Worm (Caenorhabditis elegans): ENCODE results near the gene B0252.11.

The B0252.11 gene

ce11 chrII:6917710-6918109 lies at the start of gene B0252.11:
Gene B0252.11 (minus strand): TSS chrII:6917810.
- no peak for TF ChIP-seq efl-1 (optimal IDR thresholded peaks at IDR 0.05)
- peak in 1 of 2 experiments; percentile 85 for TF ChIP-seq efl-1 (GFP tag; optimal IDR thresholded peaks at IDR 0.05 in 1 of 2)
- TF ChIP-seq jun-1 (tag; optimal IDR thresholded peaks at IDR 0.05): no peak

ce11 chrII:6965573-6965972 lies 48.0 kb upstream of the B0252.11 start, which contains the start of gene tra-2:
Gene tra-2 (minus strand): TSS chrII:6965673.
- TF ChIP-seq lir-3 (tag; optimal IDR thresholded peaks at IDR 0.05; ENCODE audit: poor library complexity): no peak
- TF ChIP-seq nhr-85 (tag): no peak
- TF ChIP-seq nhr-12 (tag; optimal IDR thresholded peaks at IDR 0.05): no peak
- no peak for TF ChIP-seq grh-1 (GFP tag; IDR thresholded peaks at IDR 0.05)
- TF ChIP-seq tbx-2 (tag; optimal IDR thresholded peaks at IDR 0.05): no peak
- no peak for TF ChIP-seq ets-5 (GFP tag; IDR thresholded peaks at IDR 0.05)
- TF ChIP-seq unc-98 (GFP tag; IDR thresholded peaks at IDR 0.05): no peak
- TF ChIP-seq ceh-82 (tag; optimal IDR thresholded peaks at IDR 0.05): no peak
- TF ChIP-seq nhr-28 (tag; optimal IDR thresholded peaks at IDR 0.05): no peak
- no peak for TF ChIP-seq lin-15B (tag; optimal IDR thresholded peaks at IDR 0.05)
- no peak for TF ChIP-seq ama-1 (optimal IDR thresholded peaks at IDR 0.05)
- no peak for TF ChIP-seq dpl-1 (GFP tag; optimal IDR thresholded peaks at IDR 0.05)
- TF ChIP-seq skn-1 (tag; optimal IDR thresholded peaks at IDR 0.05): no peak
- no peak for TF ChIP-seq lin-39 (tag; optimal IDR thresholded peaks at IDR 0.05)

DNA sequence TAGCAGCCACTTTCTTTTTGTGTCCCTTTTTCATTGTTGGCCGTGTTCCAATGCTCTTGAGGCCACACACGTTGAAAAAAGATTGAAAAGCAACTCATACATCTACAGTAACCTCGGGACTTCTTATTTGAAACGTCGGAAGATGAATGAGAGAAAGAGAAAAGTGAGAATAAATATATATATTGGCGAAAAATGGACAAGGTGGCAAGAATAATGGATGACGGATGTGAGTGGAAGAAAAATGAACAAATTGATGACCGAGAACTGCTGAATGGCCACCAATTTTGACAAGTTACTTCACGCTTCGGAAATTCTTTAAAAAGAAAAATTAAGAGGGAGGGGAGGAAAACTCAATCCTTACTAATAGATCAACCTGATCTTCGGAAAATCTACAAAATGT lies 40.5 kb upstream of the B0252.11 start:
- TF ChIP-seq lin-35 (GFP tag; optimal IDR thresholded peaks at IDR 0.05) (no peak), grh-1 (GFP tag; IDR thresholded peaks at IDR 0.05) (no peak), C34B4.2 (tag; optimal IDR thresholded peaks at IDR 0.05) (no peak)

DNA sequence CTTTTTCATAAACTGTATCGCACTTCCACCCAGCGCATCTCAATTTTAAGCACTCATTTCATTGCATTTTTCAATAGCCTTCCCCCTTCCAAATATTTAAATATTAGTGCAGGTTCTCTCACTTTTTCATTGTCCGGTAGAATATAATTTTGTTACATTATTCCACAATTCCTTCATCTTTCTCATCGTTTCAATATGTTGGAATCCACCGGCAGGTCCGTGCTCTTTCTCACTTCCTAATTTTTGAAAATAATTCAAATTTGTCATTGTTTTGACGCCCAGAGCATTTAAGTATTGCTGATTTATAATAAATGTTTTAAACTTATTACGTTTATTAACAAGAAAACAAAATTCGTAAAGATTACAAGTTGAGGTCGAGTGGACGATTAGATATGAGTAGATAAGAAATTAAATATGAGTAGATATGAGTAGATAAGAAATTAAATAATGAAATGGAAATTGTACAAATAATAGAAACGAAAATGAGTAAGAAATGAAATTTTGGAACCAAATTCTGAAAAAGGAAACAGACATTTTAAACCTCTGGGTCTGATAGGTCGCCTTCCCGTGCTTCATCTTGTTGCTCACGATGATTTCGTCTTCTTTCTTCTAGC lies 37.6 kb upstream of the B0252.11 start:
- TF ChIP-seq ztf-4 (tag; optimal IDR thresholded peaks at IDR 0.05) (peak; percentile 10), sup-37 (GFP tag; optimal IDR thresholded peaks at IDR 0.05) (no peak), tlp-1 (tag; optimal IDR thresholded peaks at IDR 0.05) (no peak), nhr-76 (tag; optimal IDR thresholded peaks at IDR 0.05) (no peak), snpc-4 (tag; optimal IDR thresholded peaks at IDR 0.05) (no peak), aly-2 (tag; optimal IDR thresholded peaks at IDR 0.05) (peak; percentile 7), unc-130 (tag; optimal IDR thresholded peaks at IDR 0.05) (no peak), pqm-1 (tag; optimal IDR thresholded peaks at IDR 0.05) (no peak), fkh-10 (GFP tag; optimal IDR thresholded peaks at IDR 0.05) (no peak), nhr-11 (tag; optimal IDR thresholded peaks at IDR 0.05) (no peak), C34B4.2 (tag; optimal IDR thresholded peaks at IDR 0.05) (no peak)

- TF ChIP-seq mab-9 (GFP tag; IDR thresholded peaks at IDR 0.05) (peak; percentile 80), mef-2 (tag; optimal IDR thresholded peaks at IDR 0.05) (peak; percentile 78), zip-4 (GFP tag; optimal IDR thresholded peaks at IDR 0.05) (peak; percentile 66), unc-130 (tag; optimal IDR thresholded peaks at IDR 0.05) (peak; percentile 32), isw-1 (GFP tag; IDR thresholded peaks at IDR 0.05) (peak; percentile 89), lsy-2 (tag; optimal IDR thresholded peaks at IDR 0.05) (peak; percentile 96 to 98), nhr-11 (tag; optimal IDR thresholded peaks at IDR 0.05) (peak; percentile 92), ets-5 (GFP tag; IDR thresholded peaks at IDR 0.05) (no peak), F16B12.6 (tag; optimal IDR thresholded peaks at IDR 0.05) (peak; percentile 64), C04F5.9 (tag; optimal IDR thresholded peaks at IDR 0.05) (peak; percentile 99), sox-4 (tag; optimal IDR thresholded peaks at IDR 0.05) (peak; percentile 76), ceh-90 (tag; optimal IDR thresholded peaks at IDR 0.05) (peak; percentile 45), fkh-4 (tag; optimal IDR thresholded peaks at IDR 0.05; ENCODE audit: borderline replicate concordance) (peak; percentile 67), alr-1 (tag; optimal IDR thresholded peaks at IDR 0.05; ENCODE audit: borderline replicate concordance) (no peak), unc-30 (tag; optimal IDR thresholded peaks at IDR 0.05) (peak; percentile 51), egl-13 (tag; optimal IDR thresholded peaks at IDR 0.05) (peak; percentile 88), swsn-7 (tag; optimal IDR thresholded peaks at IDR 0.05) (peak; percentile 95), unc-98 (GFP tag; IDR thresholded peaks at IDR 0.05) (0 out of 2 replicates have a peak, but pooled peaks have one; percentile 4), nhr-28 (tag; optimal IDR thresholded peaks at IDR 0.05) (no peak), efl-3 (GFP tag; optimal IDR thresholded peaks at IDR 0.05) (no peak), ztf-4 (tag; optimal IDR thresholded peaks at IDR 0.05) (peak; percentile 94), nhr-90 (tag; optimal IDR thresholded peaks at IDR 0.05; ENCODE audit: poor library complexity) (peak; percentile 89), nhr-76 (tag; optimal IDR thresholded peaks at IDR 0.05) (no peak), snu-23 (GFP tag; optimal IDR thresholded peaks at IDR 0.05) (peak; percentile 98)
These were observed 33.7 kb upstream of the B0252.11 start, which contains the start of the genes malt-1 and ceh-38 for ce11 chrII:6951250-6951806. Gene malt-1 (minus strand): TSS chrII:6951300. Gene ceh-38 (plus strand): TSS chrII:6951526.

Data from whole organism, L1 larva.